Fruit fly (Drosophila melanogaster) whole organism, prepupa: Measurements from ENCODE around the gene CheA84a.

Experiments used
- Blimp-1 ChIP-seq: fragments of 200-800 bp; sonication (Bioruptor generic); optimal IDR thresholded peaks from 3 replicates; lab custom pipeline; 2017; ENCODE audit warnings: missing biosample characterization, missing genetic modification characterization, mild to moderate bottlenecking, moderate library complexity, missing genetic modification reagents
- CG10631 ChIP-seq: fragments of 200-800 bp; sonication (Bioruptor generic); optimal IDR thresholded peaks from 2 replicates; lab custom pipeline; 2016; ENCODE audit warnings: missing biosample characterization, missing genetic modification characterization
- CG10669 ChIP-seq: fragments of 200-800 bp; sonication (Bioruptor generic); optimal IDR thresholded peaks from 3 replicates; lab custom pipeline; 2018; ENCODE audit warnings: missing biosample characterization, mild to moderate bottlenecking, missing genetic modification characterization, moderate library complexity
- CG15336 ChIP-seq: fragments of 200-800 bp; sonication (Bioruptor generic); IDR thresholded peaks from 2 replicates; pipeline ENCODE4 v1.3.6; 2022; ENCODE audit warnings: missing biosample characterization, missing genetic modification characterization
- CG16779 ChIP-seq: fragments of 200-800 bp; sonication (Bioruptor generic); optimal IDR thresholded peaks from 3 replicates; lab custom pipeline; 2017; ENCODE audit warnings: missing biosample characterization, mild to moderate bottlenecking, missing genetic modification characterization
- CG31627 ChIP-seq: fragments of 200-800 bp; sonication (Bioruptor generic); optimal IDR thresholded peaks from 3 replicates; lab custom pipeline; 2016; ENCODE audit warnings: missing biosample characterization, missing genetic modification characterization
- CG3919 ChIP-seq: fragments of 200-800 bp; sonication (Bioruptor generic); optimal IDR thresholded peaks from 3 replicates; lab custom pipeline; 2016; ENCODE audit warnings: missing biosample characterization, missing genetic modification characterization
- CG4318 ChIP-seq: fragments of 200-800 bp; sonication (Bioruptor generic); optimal IDR thresholded peaks from 3 replicates; lab custom pipeline; 2017; ENCODE audit warnings: missing biosample characterization, mild to moderate bottlenecking, missing genetic modification characterization
- CG6163 ChIP-seq: fragments of 200-800 bp; sonication (Bioruptor generic); IDR thresholded peaks from 3 replicates; pipeline ENCODE4 v1.3.6; 2022; ENCODE audit warnings: missing biosample characterization, missing genetic modification characterization
- CG6792 ChIP-seq: fragments of 200-800 bp; sonication (Bioruptor generic); optimal IDR thresholded peaks from 3 replicates; lab custom pipeline; 2016; ENCODE audit warnings: missing biosample characterization, missing genetic modification characterization
- CG6808 ChIP-seq: fragments of 200-800 bp; sonication (Bioruptor generic); optimal IDR thresholded peaks from 3 replicates; lab custom pipeline; 2017; ENCODE audit warnings: missing biosample characterization, missing genetic modification characterization, mild to moderate bottlenecking, moderate library complexity, missing genetic modification reagents
- CG6854 ChIP-seq: fragments of 200-800 bp; sonication (Bioruptor generic); optimal IDR thresholded peaks from 2 replicates; lab custom pipeline; 2017; ENCODE audit warnings: missing biosample characterization, mild to moderate bottlenecking, missing genetic modification characterization
- CG7368 ChIP-seq: fragments of 200-800 bp; sonication (Bioruptor generic); optimal IDR thresholded peaks from 3 replicates; lab custom pipeline; 2016; ENCODE audit warnings: missing biosample characterization, missing genetic modification characterization
- CG8119 ChIP-seq: fragments of 200-800 bp; sonication (Bioruptor generic); IDR thresholded peaks from 3 replicates; pipeline ENCODE4 v1.3.6; 2022; ENCODE audit warnings: missing biosample characterization, missing genetic modification characterization
- CG8319 ChIP-seq: fragments of 200-800 bp; sonication (Bioruptor generic); optimal IDR thresholded peaks from 3 replicates; lab custom pipeline; 2016; ENCODE audit warnings: missing biosample characterization, missing genetic modification characterization
- CG8632 ChIP-seq: fragments of 200-800 bp; sonication (Bioruptor generic); optimal IDR thresholded peaks from 3 replicates; lab custom pipeline; 2016; ENCODE audit warnings: missing biosample characterization, missing genetic modification characterization
- CG9139 ChIP-seq: fragments of 200-800 bp; sonication (Bioruptor generic); optimal IDR thresholded peaks from 3 replicates; lab custom pipeline; 2017; ENCODE audit warnings: missing biosample characterization, mild to moderate bottlenecking, missing genetic modification characterization
- Eip75B ChIP-seq: fragments of 200-800 bp; sonication (Bioruptor generic); optimal IDR thresholded peaks from 3 replicates; lab custom pipeline; 2016; ENCODE audit warnings: missing biosample characterization, missing genetic modification characterization
- Eip93F ChIP-seq: fragments of 200-800 bp; sonication (Bioruptor generic); optimal IDR thresholded peaks from 2 replicates; lab custom pipeline; 2016; ENCODE audit warnings: missing biosample characterization, mild to moderate bottlenecking, missing genetic modification characterization
- Ets21C ChIP-seq: fragments of 200-800 bp; sonication (Bioruptor generic); optimal IDR thresholded peaks from 3 replicates; lab custom pipeline; 2016; ENCODE audit warnings: missing biosample characterization, missing genetic modification characterization
- Ets96B ChIP-seq: fragments of 200-800 bp; optimal IDR thresholded peaks from 2 replicates; lab custom pipeline; 2019; ENCODE audit warnings: missing biosample characterization, mild to moderate bottlenecking, missing genetic modification characterization, moderate library complexity
- Hr38 ChIP-seq: sonication (Bioruptor generic); optimal IDR thresholded peaks from 2 replicates; lab custom pipeline; 2016; ENCODE audit warnings: missing biosample characterization, missing genetic modification characterization
- Hr4 ChIP-seq: fragments of 200-800 bp; sonication (Bioruptor generic); optimal IDR thresholded peaks from 3 replicates; lab custom pipeline; 2016; ENCODE audit warnings: missing biosample characterization, missing genetic modification characterization
- Lpt ChIP-seq: fragments of 200-800 bp; sonication (Bioruptor generic); optimal IDR thresholded peaks from 3 replicates; lab custom pipeline; 2016; ENCODE audit warnings: missing biosample characterization, missing genetic modification characterization
- Met ChIP-seq: fragments of 200-800 bp; sonication (Bioruptor generic); optimal IDR thresholded peaks from 3 replicates; lab custom pipeline; 2016; ENCODE audit warnings: missing biosample characterization, missing genetic modification characterization
- OdsH ChIP-seq: fragments of 200-800 bp; sonication (Bioruptor generic); optimal IDR thresholded peaks from 3 replicates; lab custom pipeline; 2016; ENCODE audit warnings: missing biosample characterization, missing genetic modification characterization
- Smox ChIP-seq: fragments of 200-800 bp; sonication (Bioruptor generic); optimal IDR thresholded peaks from 3 replicates; lab custom pipeline; 2016; ENCODE audit warnings: missing biosample characterization, missing genetic modification characterization
- Sox102F ChIP-seq: fragments of 200-800 bp; sonication (Bioruptor generic); optimal IDR thresholded peaks from 2 replicates; lab custom pipeline; 2016; ENCODE audit warnings: missing biosample characterization, mild to moderate bottlenecking, missing genetic modification characterization
- Sox14 ChIP-seq: fragments of 200-800 bp; sonication (Bioruptor generic); optimal IDR thresholded peaks from 3 replicates; lab custom pipeline; 2016; ENCODE audit warnings: missing biosample characterization, missing genetic modification characterization
- Sox15 ChIP-seq: fragments of 200-800 bp; sonication (Bioruptor generic); optimal IDR thresholded peaks from 3 replicates; lab custom pipeline; 2016; ENCODE audit warnings: missing biosample characterization, missing genetic modification characterization
- achi ChIP-seq: fragments of 200-800 bp; sonication (Bioruptor generic); optimal IDR thresholded peaks from 3 replicates; lab custom pipeline; 2016; ENCODE audit warnings: missing biosample characterization, missing genetic modification characterization
- dac ChIP-seq: fragments of 200-800 bp; sonication (Bioruptor generic); optimal IDR thresholded peaks from 2 replicates; lab custom pipeline; 2017; ENCODE audit warnings: missing biosample characterization, mild to moderate bottlenecking, missing genetic modification characterization
- dsx ChIP-seq: fragments of 200-800 bp; optimal IDR thresholded peaks from 3 replicates; lab custom pipeline; 2019; ENCODE audit warnings: missing biosample characterization, mild to moderate bottlenecking, missing genetic modification characterization, moderate library complexity; ENCODE audit not compliant: poor library complexity, severe bottlenecking
- eg ChIP-seq: fragments of 200-800 bp; sonication (Bioruptor generic); IDR thresholded peaks from 3 replicates; pipeline ENCODE4 v1.3.6; 2022; ENCODE audit warnings: missing biosample characterization, missing genetic modification characterization
- fd85E ChIP-seq: fragments of 200-800 bp; sonication (Bioruptor generic); optimal IDR thresholded peaks from 3 replicates; lab custom pipeline; 2016; ENCODE audit warnings: missing biosample characterization, missing genetic modification characterization
- fkh ChIP-seq: fragments of 200-800 bp; sonication (Bioruptor generic); optimal IDR thresholded peaks from 3 replicates; lab custom pipeline; 2017; ENCODE audit warnings: missing biosample characterization, mild to moderate bottlenecking, missing genetic modification characterization, moderate library complexity
- lz ChIP-seq: fragments of 200-800 bp; sonication (Bioruptor generic); optimal IDR thresholded peaks from 3 replicates; lab custom pipeline; 2016; ENCODE audit warnings: missing biosample characterization, missing genetic modification characterization
- net ChIP-seq: fragments of 200-800 bp; sonication (Bioruptor generic); optimal IDR thresholded peaks from 3 replicates; lab custom pipeline; 2016; ENCODE audit warnings: missing biosample characterization, missing genetic modification characterization
- pdm3 ChIP-seq: fragments of 200-800 bp; sonication (Bioruptor generic); optimal IDR thresholded peaks from 3 replicates; lab custom pipeline; 2016; ENCODE audit warnings: missing biosample characterization, missing genetic modification characterization
- salr ChIP-seq, 2 experiments: fragments of 200-800 bp; sonication (Bioruptor generic); optimal IDR thresholded peaks; 3 replicates each; lab custom pipeline; 2016 to 2018; ENCODE audit warnings: missing biosample characterization in 2 of 2, missing genetic modification characterization in 2 of 2, mild to moderate bottlenecking in 1 of 2
- spab ChIP-seq: fragments of 200-800 bp; sonication (Bioruptor generic); optimal IDR thresholded peaks from 2 replicates; lab custom pipeline; 2017; ENCODE audit warnings: missing biosample characterization, mild to moderate bottlenecking, missing genetic modification characterization, missing genetic modification reagents
- ss ChIP-seq, 2 experiments: fragments of 200-800 bp; sonication (Bioruptor generic); optimal IDR thresholded peaks; 2 replicates in 1 of 2; 3 replicates in 1 of 2; lab custom pipeline; 2017 to 2018; ENCODE audit warnings: mild to moderate bottlenecking in 2 of 2, missing biosample characterization in 2 of 2, missing genetic modification characterization in 2 of 2, moderate library complexity in 1 of 2
- topi ChIP-seq: fragments of 200-800 bp; sonication (Bioruptor generic); optimal IDR thresholded peaks from 3 replicates; lab custom pipeline; 2016; ENCODE audit warnings: missing biosample characterization, missing genetic modification characterization
- vri ChIP-seq: fragments of 200-800 bp; sonication (Bioruptor generic); optimal IDR thresholded peaks from 3 replicates; lab custom pipeline; 2016; ENCODE audit warnings: missing biosample characterization, mild to moderate bottlenecking, missing genetic modification characterization

CheA84a gene

dm6 chr3R:8187446-8188133, 17.0 kb downstream of the CheA84a start (continued):
- TF ChIP-seq CG15336 (GFP tag; lab: Robert Waterston, UW) (no peak), CG3919 (GFP tag; lab: Kevin White, UChicago) (peak; percentile 36), Lpt (GFP tag; lab: Kevin White, UChicago) (no peak)

dm6 chr3R:8183502-8183901, 21.1 kb downstream of the CheA84a start:
- no peak for TF ChIP-seq net (GFP tag; lab: Kevin White, UChicago)
- no peak for TF ChIP-seq Lpt (GFP tag; lab: Kevin White, UChicago)
- TF ChIP-seq Met: no peak
- no peak for TF ChIP-seq Eip75B
- no peak for TF ChIP-seq Hr38 (GFP tag; lab: Kevin White, UChicago)
- no peak for TF ChIP-seq CG7368
- TF ChIP-seq vri (GFP tag; lab: Kevin White, UChicago): no peak
- no peak for TF ChIP-seq Ets96B (tag; lab: Kevin White, UChicago)
- no peak for TF ChIP-seq Ets21C (GFP tag; lab: Kevin White, UChicago)
- TF ChIP-seq Sox102F (GFP tag; lab: Kevin White, UChicago): no peak
- TF ChIP-seq spab (GFP tag; lab: Kevin White, UChicago): no peak
- TF ChIP-seq eg (GFP tag; lab: Robert Waterston, UW): no peak
- TF ChIP-seq achi (GFP tag; lab: Kevin White, UChicago): no peak
- TF ChIP-seq dac (GFP tag; lab: Kevin White, UChicago): no peak

dm6 chr3R:8181412-8182108, 23.1 kb downstream of the CheA84a start, which contains the start of gene grn:
Gene grn (minus strand): TSS chr3R:8181444.
- TF ChIP-seq CG31627 (GFP tag; lab: Kevin White, UChicago) (no peak), OdsH (no peak), CG3919 (GFP tag; lab: Kevin White, UChicago) (no peak), CG6854 (GFP tag; lab: Kevin White, UChicago) (peak; percentile 8), CG7368 (no peak), achi (GFP tag; lab: Kevin White, UChicago) (peak; percentile 36), CG16779 (no peak), eg (GFP tag; lab: Robert Waterston, UW) (no peak), Sox15 (GFP tag; lab: Kevin White, UChicago) (no peak), Ets96B (tag; lab: Kevin White, UChicago) (no peak), fd85E (no peak), CG8319 (peak; percentile 6), Eip75B (peak; percentile 4), CG10669 (GFP tag; lab: Kevin White, UChicago) (no peak), CG6792 (no peak), Met (no peak), ss (GFP tag; optimal IDR thresholded peaks at IDR 0.05; lab: Kevin White, UChicago) (peak; percentile 46 to 71), topi (peak; percentile 13), CG10631 (GFP tag; lab: Kevin White, UChicago) (no peak), CG8632 (GFP tag; lab: Kevin White, UChicago) (no peak), CG8119 (GFP tag; lab: Robert Waterston, UW) (no peak; the same call in 2 of the 3 replicates), pdm3 (GFP tag; lab: Kevin White, UChicago) (no peak), Eip93F (GFP tag; lab: Kevin White, UChicago) (no peak), CG6808 (GFP tag; lab: Kevin White, UChicago) (peak; percentile 21), dsx (GFP tag; lab: Kevin White, UChicago) (peak; percentile 14), fkh (GFP tag; lab: Kevin White, UChicago) (peak; percentile 74), Hr4 (GFP tag; lab: Kevin White, UChicago) (no peak), CG9139 (GFP tag; lab: Kevin White, UChicago) (peak; percentile 22), salr (GFP tag; optimal IDR thresholded peaks at IDR 0.05; lab: Kevin White, UChicago) (no peak), Blimp-1 (GFP tag; lab: Kevin White, UChicago) (peak; percentile 48), vri (GFP tag; lab: Kevin White, UChicago) (no peak), Sox102F (GFP tag; lab: Kevin White, UChicago) (no peak), Sox14 (GFP tag; lab: Kevin White, UChicago) (peak; percentile 48), Smox (GFP tag; lab: Kevin White, UChicago) (no peak), CG4318 (GFP tag; lab: Kevin White, UChicago) (no peak), CG6163 (no peak), spab (GFP tag; lab: Kevin White, UChicago) (no peak), lz (GFP tag; lab: Kevin White, UChicago) (no peak)
